Fruit fly (Drosophila melanogaster) whole organism, wandering third instar larva: ENCODE data around the gene CG17145.

Experiments
- Abd-B ChIP-seq: fragments of >200 bp; optimal IDR thresholded peaks from 2 replicates; lab custom pipeline; 2017; ENCODE audit warnings: missing biosample characterization, missing genetic modification characterization
- CG32264 ChIP-seq: fragments of 200-800 bp; sonication (Bioruptor generic); optimal IDR thresholded peaks from 2 replicates; lab custom pipeline; 2016; ENCODE audit warnings: missing biosample characterization, missing genetic modification characterization
- CrebA ChIP-seq: fragments of 200-800 bp; sonication (Bioruptor generic); optimal IDR thresholded peaks from 2 replicates; lab custom pipeline; 2016; ENCODE audit warnings: missing biosample characterization, mild to moderate bottlenecking, missing genetic modification characterization, borderline replicate concordance
- Dfd ChIP-seq: fragments of >200 bp; optimal IDR thresholded peaks from 2 replicates; lab custom pipeline; 2017; ENCODE audit warnings: missing biosample characterization, missing genetic modification characterization
- GATAd ChIP-seq: sonication (Bioruptor generic); optimal IDR thresholded peaks from 2 replicates; lab custom pipeline; 2016; ENCODE audit warnings: missing biosample characterization, missing genetic modification characterization
- Hnf4 ChIP-seq: fragments of 200-800 bp; sonication (Bioruptor generic); optimal IDR thresholded peaks from 2 replicates; lab custom pipeline; 2016; ENCODE audit warnings: missing biosample characterization, mild to moderate bottlenecking, missing genetic modification characterization
- Hr78 ChIP-seq: fragments of >200 bp; optimal IDR thresholded peaks from 2 replicates; lab custom pipeline; 2017; ENCODE audit warnings: missing biosample characterization, missing genetic modification characterization
- Hr83 ChIP-seq: fragments of 200-300 bp; sonication (Bioruptor generic); optimal IDR thresholded peaks from 2 replicates; lab custom pipeline; 2016; ENCODE audit warnings: missing biosample characterization, mild to moderate bottlenecking, missing genetic modification characterization, moderate library complexity; ENCODE audit not compliant: poor library complexity, severe bottlenecking
- Jra ChIP-seq: sonication (Bioruptor generic); optimal IDR thresholded peaks from 2 replicates; lab custom pipeline; 2016; ENCODE audit warnings: missing biosample characterization, missing genetic modification characterization
- Mio ChIP-seq: sonication (Bioruptor generic); optimal IDR thresholded peaks from 2 replicates; lab custom pipeline; 2016; ENCODE audit warnings: missing biosample characterization, missing genetic modification characterization
- Myc ChIP-seq: fragments of >200 bp; optimal IDR thresholded peaks from 2 replicates; lab custom pipeline; 2017
- N ChIP-seq: fragments of >200 bp; optimal IDR thresholded peaks from 2 replicates; lab custom pipeline; 2018; ENCODE audit warnings: missing biosample characterization, missing external identifiers, missing genetic modification characterization
- OdsH ChIP-seq: fragments of 200-800 bp; sonication (Bioruptor generic); optimal IDR thresholded peaks from 2 replicates; lab custom pipeline; 2016; ENCODE audit warnings: missing biosample characterization, mild to moderate bottlenecking, missing genetic modification characterization
- Rel ChIP-seq, 2 experiments: fragments of 200-800 bp; sonication (Bioruptor generic) in 1 of 2; optimal IDR thresholded peaks; 2 replicates in 1 of 2; 3 replicates in 1 of 2; lab custom pipeline; 2016 to 2019; ENCODE audit warnings: mild to moderate bottlenecking in 2 of 2, missing biosample characterization in 2 of 2, missing genetic modification characterization in 2 of 2, moderate library complexity in 1 of 2
- Sp1 ChIP-seq: fragments of 200-800 bp; sonication (Bioruptor generic); optimal IDR thresholded peaks from 3 replicates; lab custom pipeline; 2019; ENCODE audit warnings: missing biosample characterization, mild to moderate bottlenecking, missing genetic modification characterization, moderate library complexity
- brk ChIP-seq: fragments of 200-800 bp; sonication (Bioruptor generic); optimal IDR thresholded peaks from 2 replicates; lab custom pipeline; 2016; ENCODE audit warnings: missing biosample characterization, mild to moderate bottlenecking, missing genetic modification characterization
- dl ChIP-seq, 2 experiments: fragments of 175-275, 200-275 bp in 1 of 2; fragments of 200-275 bp in 1 of 2; sonication (Bioruptor generic); optimal IDR thresholded peaks; lab custom pipeline; 2018; ENCODE audit warnings: mild to moderate bottlenecking in 2 of 2, missing biosample characterization in 2 of 2, missing genetic modification characterization in 2 of 2, moderate library complexity in 2 of 2; ENCODE audit not compliant: partially characterized antibody in 2 of 2, insufficient read depth in 1 of 2
- dmrt93B ChIP-seq: fragments of 200-800 bp; sonication (Bioruptor generic); optimal IDR thresholded peaks from 2 replicates; lab custom pipeline; 2018; ENCODE audit warnings: missing biosample characterization, mild to moderate bottlenecking, missing genetic modification characterization
- dsf ChIP-seq: sonication (Bioruptor generic); optimal IDR thresholded peaks from 2 replicates; lab custom pipeline; 2016; ENCODE audit warnings: missing biosample characterization, missing genetic modification characterization, borderline replicate concordance
- ey ChIP-seq: fragments of 200-800 bp; sonication (Bioruptor generic); optimal IDR thresholded peaks from 2 replicates; lab custom pipeline; 2016; ENCODE audit warnings: missing biosample characterization, missing genetic modification characterization
- foxo ChIP-seq, 2 experiments: fragments of 200-800 bp; sonication (Bioruptor generic); optimal IDR thresholded peaks; 2 replicates in 1 of 2; 3 replicates in 1 of 2; lab custom pipeline; 2016 to 2017; ENCODE audit warnings: missing biosample characterization in 2 of 2, missing genetic modification characterization in 2 of 2
- fru ChIP-seq: fragments of 200-800 bp; sonication (Bioruptor generic); optimal IDR thresholded peaks from 3 replicates; lab custom pipeline; 2016; ENCODE audit warnings: missing biosample characterization, mild to moderate bottlenecking, missing genetic modification characterization
- h ChIP-seq: fragments of 200-800 bp; sonication (Bioruptor generic); optimal IDR thresholded peaks from 3 replicates; lab custom pipeline; 2016; ENCODE audit warnings: missing biosample characterization, mild to moderate bottlenecking, missing genetic modification characterization
- jim ChIP-seq: fragments of 175-275, 200-325 bp; sonication (Bioruptor generic); optimal IDR thresholded peaks from 2 replicates; lab custom pipeline; 2016; ENCODE audit warnings: missing biosample characterization, mild to moderate bottlenecking, missing genetic modification characterization
- pan ChIP-seq: fragments of >200 bp; optimal IDR thresholded peaks from 2 replicates; lab custom pipeline; 2017
- psq ChIP-seq: fragments of 200-800 bp; sonication (Bioruptor generic); optimal IDR thresholded peaks from 3 replicates; lab custom pipeline; 2017; ENCODE audit warnings: missing biosample characterization, mild to moderate bottlenecking, missing genetic modification characterization, moderate library complexity
- rgr ChIP-seq: fragments of 200-800 bp; sonication (Bioruptor generic); optimal IDR thresholded peaks from 3 replicates; lab custom pipeline; 2016; ENCODE audit warnings: missing biosample characterization, mild to moderate bottlenecking, missing genetic modification characterization
- sage ChIP-seq: fragments of 200-800 bp; sonication (Bioruptor generic); optimal IDR thresholded peaks from 2 replicates; lab custom pipeline; 2016; ENCODE audit warnings: missing biosample characterization, mild to moderate bottlenecking, missing genetic modification characterization
- tai ChIP-seq: sonication (Bioruptor generic); optimal IDR thresholded peaks from 2 replicates; lab custom pipeline; 2016; ENCODE audit warnings: missing biosample characterization, missing genetic modification characterization
- woc ChIP-seq: sonication (Bioruptor generic); optimal IDR thresholded peaks from 2 replicates; lab custom pipeline; 2016; ENCODE audit warnings: missing biosample characterization, mild to moderate bottlenecking, missing genetic modification characterization

The CG17145 gene

dm6 chr3L:20199569-20200247 is 21.9 kb upstream of the CG17145 start, which contains the start of gene CG42833:
Gene CG42833, plus strand, starts transcription at chr3L:20200093.
- TF ChIP-seq fru (GFP tag; lab: Kevin White, UChicago) (no peak), rgr (GFP tag; lab: Kevin White, UChicago) (no peak), psq (GFP tag; lab: Kevin White, UChicago) (no peak), sage (peak; percentile 36), brk (GFP tag; lab: Kevin White, UChicago) (peak; percentile 26), Myc (lab: Kevin White, UChicago) (peak; percentile 51), tai (GFP tag; lab: Kevin White, UChicago) (no peak), N (GFP tag; lab: Kevin White, UChicago) (no peak), CrebA (GFP tag; lab: Kevin White, UChicago) (peak; percentile 3), GATAd (GFP tag; lab: Kevin White, UChicago) (no peak), jim (no peak)

- TF ChIP-seq Abd-B (GFP tag; lab: Kevin White, UChicago) (no peak), dmrt93B (GFP tag; lab: Kevin White, UChicago) (no peak), h (GFP tag; lab: Kevin White, UChicago) (no peak), dsf (GFP tag; lab: Kevin White, UChicago) (no peak), OdsH (GFP tag; lab: Kevin White, UChicago) (no peak), Jra (no peak), Rel (GFP tag; optimal IDR thresholded peaks at IDR 0.05; lab: Kevin White, UChicago) (no peak), Rel (tag; optimal IDR thresholded peaks at IDR 0.05; lab: Kevin White, UChicago) (no peak), Dfd (GFP tag; lab: Kevin White, UChicago) (no peak), dl (GFP tag; optimal IDR thresholded peaks at IDR 0.05; lab: Kevin White, UChicago; ENCODE audit: insufficient read depth in 1 of 2, partially characterized antibody in 2 of 2) (no peak), sage (no peak), CrebA (GFP tag; lab: Kevin White, UChicago) (no peak), foxo (GFP tag; optimal IDR thresholded peaks at IDR 0.05; lab: Kevin White, UChicago) (no peak), Hr83 (GFP tag; lab: Kevin White, UChicago) (no peak), jim (no peak), psq (GFP tag; lab: Kevin White, UChicago) (no peak), ey (GFP tag; lab: Kevin White, UChicago) (no peak), CG32264 (no peak), Myc (lab: Kevin White, UChicago) (no peak), GATAd (GFP tag; lab: Kevin White, UChicago) (no peak)
These were observed 20.1 kb upstream of the CG17145 start, which contains the start of gene obst-F for dm6 chr3L:20201538-20201937. Gene obst-F, minus strand, starts transcription at chr3L:20201638.

dm6 chr3L:20203587-20203986 is 18.0 kb upstream of the CG17145 start, which contains the start of gene CG7298:
Gene CG7298, minus strand, starts transcription at chr3L:20203687.
- TF ChIP-seq Dfd (GFP tag; lab: Kevin White, UChicago) (no peak), pan (lab: Kevin White, UChicago) (no peak), Hr78 (no peak), woc (GFP tag; lab: Kevin White, UChicago) (no peak), Hr83 (GFP tag; lab: Kevin White, UChicago) (no peak), CrebA (GFP tag; lab: Kevin White, UChicago) (no peak), OdsH (GFP tag; lab: Kevin White, UChicago) (no peak), Hnf4 (GFP tag; lab: Kevin White, UChicago) (no peak), Abd-B (GFP tag; lab: Kevin White, UChicago) (no peak), Mio (GFP tag; lab: Kevin White, UChicago) (no peak), ey (GFP tag; lab: Kevin White, UChicago) (no peak), brk (GFP tag; lab: Kevin White, UChicago) (no peak), CG32264 (no peak), jim (no peak), sage (no peak), psq (GFP tag; lab: Kevin White, UChicago) (no peak), Sp1 (GFP tag; lab: Kevin White, UChicago) (no peak)

dm6 chr3L:20205946-20206345 is 15.7 kb upstream of the CG17145 start, which contains the start of gene CG7290:
Gene CG7290, minus strand, starts transcription at chr3L:20206046.
- TF ChIP-seq GATAd (GFP tag; lab: Kevin White, UChicago) (no peak), woc (GFP tag; lab: Kevin White, UChicago) (no peak)
